Fruit fly (Drosophila melanogaster) whole organism, embryonic: ENCODE measurements around the gene CCHa2.

Experiments used
- B-H1 ChIP-seq: fragments of 200-800 bp; sonication (Bioruptor generic); IDR thresholded peaks from 3 replicates; pipeline ENCODE4 v1.3.6; 2022; ENCODE audit warnings: missing biosample characterization, missing genetic modification characterization
- BEAF-32 ChIP-seq: fragments of 200-800 bp; sonication (Bioruptor generic); optimal IDR thresholded peaks from 3 replicates; lab custom pipeline; 2017; ENCODE audit warnings: missing biosample characterization, missing genetic modification characterization, mild to moderate bottlenecking, moderate library complexity, missing genetic modification reagents
- CG10209 ChIP-seq: fragments of 200-800 bp; sonication (Bioruptor generic); optimal IDR thresholded peaks from 3 replicates; lab custom pipeline; 2017; ENCODE audit warnings: missing biosample characterization, mild to moderate bottlenecking, missing genetic modification characterization, missing genetic modification reagents
- CG10366 ChIP-seq: fragments of 200-800 bp; sonication (Bioruptor generic); IDR thresholded peaks from 2 replicates; pipeline ENCODE4 v1.3.6; 2022; ENCODE audit warnings: missing biosample characterization, missing genetic modification characterization
- CG10959 ChIP-seq: fragments of 200-800 bp; sonication (Bioruptor generic); IDR thresholded peaks from 2 replicates; pipeline ENCODE4 v1.3.6; 2022; ENCODE audit warnings: missing biosample characterization, missing genetic modification characterization
- CG11504 ChIP-seq: fragments of 200-800 bp; sonication (Bioruptor generic); optimal IDR thresholded peaks from 3 replicates; lab custom pipeline; 2019; ENCODE audit warnings: missing biosample characterization, mild to moderate bottlenecking, missing genetic modification characterization, moderate library complexity
- CG12219 ChIP-seq: fragments of 200-800 bp; sonication (Bioruptor generic); optimal IDR thresholded peaks from 3 replicates; lab custom pipeline; 2018; ENCODE audit warnings: missing biosample characterization, mild to moderate bottlenecking, missing genetic modification characterization
- CG12236 ChIP-seq: fragments of 200-800 bp; sonication (Bioruptor generic); optimal IDR thresholded peaks from 2 replicates; lab custom pipeline; 2016; ENCODE audit warnings: missing biosample characterization, missing genetic modification characterization
- CG13624 ChIP-seq: fragments of 200-800 bp; sonication (Bioruptor generic); optimal IDR thresholded peaks from 2 replicates; lab custom pipeline; 2016; ENCODE audit warnings: missing biosample characterization, missing genetic modification characterization
- CG13894 ChIP-seq: fragments of 200-800 bp; sonication (Bioruptor generic); optimal IDR thresholded peaks from 3 replicates; lab custom pipeline; 2018; ENCODE audit warnings: missing biosample characterization, mild to moderate bottlenecking, missing genetic modification characterization, moderate library complexity
- CG14667 ChIP-seq: fragments of 200-800 bp; sonication (Bioruptor generic); IDR thresholded peaks from 2 replicates; pipeline ENCODE4 v1.3.6; 2022; ENCODE audit warnings: missing biosample characterization, missing genetic modification characterization
- CG1792 ChIP-seq: fragments of 200-800 bp; sonication (Bioruptor generic); optimal IDR thresholded peaks from 2 replicates; lab custom pipeline; 2016; ENCODE audit warnings: missing biosample characterization, missing genetic modification characterization
- CG3281 ChIP-seq: fragments of 200-800 bp; sonication (Bioruptor generic); optimal IDR thresholded peaks from 3 replicates; lab custom pipeline; 2017; ENCODE audit warnings: missing biosample characterization, mild to moderate bottlenecking, missing genetic modification characterization
- CG3407 ChIP-seq: fragments of 200-800 bp; sonication (Bioruptor generic); optimal IDR thresholded peaks from 2 replicates; lab custom pipeline; 2018; ENCODE audit warnings: missing biosample characterization, mild to moderate bottlenecking, missing genetic modification characterization
- CG43689 ChIP-seq: fragments of 200-800 bp; sonication (Bioruptor generic); IDR thresholded peaks from 2 replicates; pipeline ENCODE4 v1.3.6; 2022; ENCODE audit warnings: missing biosample characterization, missing genetic modification characterization
- CG4730 ChIP-seq: fragments of 200-800 bp; sonication (Bioruptor generic); IDR thresholded peaks from 2 replicates; pipeline ENCODE4 v1.3.6; 2022; ENCODE audit warnings: missing biosample characterization, missing genetic modification characterization
- CG4854 ChIP-seq: fragments of 200-800 bp; sonication (Bioruptor generic); optimal IDR thresholded peaks from 2 replicates; lab custom pipeline; 2016; ENCODE audit warnings: missing biosample characterization, missing genetic modification characterization, inconsistent platforms
- CG8388 ChIP-seq: fragments of 200-800 bp; sonication (Bioruptor generic); optimal IDR thresholded peaks from 2 replicates; lab custom pipeline; 2019; ENCODE audit warnings: missing biosample characterization, mild to moderate bottlenecking, missing genetic modification characterization, moderate library complexity
- CG9876 ChIP-seq: fragments of 200-800 bp; sonication (Bioruptor generic); optimal IDR thresholded peaks from 2 replicates; lab custom pipeline; 2016; ENCODE audit warnings: missing biosample characterization, missing genetic modification characterization
- CoRest ChIP-seq: fragments of 200-800 bp; sonication (Bioruptor generic); optimal IDR thresholded peaks from 3 replicates; lab custom pipeline; 2018; ENCODE audit warnings: missing biosample characterization, mild to moderate bottlenecking, missing genetic modification characterization, moderate library complexity
- Dip3 ChIP-seq: fragments of 200-800 bp; sonication (Bioruptor generic); optimal IDR thresholded peaks from 3 replicates; lab custom pipeline; 2016; ENCODE audit warnings: missing biosample characterization, missing genetic modification characterization
- Dll ChIP-seq: fragments of 200-800 bp; sonication (Bioruptor generic); IDR thresholded peaks from 4 replicates; pipeline ENCODE4 v1.3.6; 2022; ENCODE audit warnings: missing biosample characterization, missing genetic modification characterization; ENCODE audit not compliant: partially characterized antibody
- Eip74EF ChIP-seq, 2 experiments: fragments of 200-800 bp in 1 of 2; fragments of >200 bp in 1 of 2; sonication (Bioruptor generic) in 1 of 2; optimal IDR thresholded peaks; 2 replicates each; lab custom pipeline; 2017 to 2019; ENCODE audit warnings: missing biosample characterization in 2 of 2, missing genetic modification characterization in 2 of 2, mild to moderate bottlenecking in 1 of 2, moderate library complexity in 1 of 2
- Elba2 ChIP-seq: fragments of 200-800 bp; sonication (Bioruptor generic); optimal IDR thresholded peaks from 3 replicates; lab custom pipeline; 2016; ENCODE audit warnings: missing biosample characterization, missing genetic modification characterization
- GATAe ChIP-seq: fragments of 200-800 bp; sonication (Bioruptor generic); conservative IDR thresholded peaks from 2 replicates; pipeline ENCODE4 v1.3.6; 2022; ENCODE audit warnings: missing biosample characterization, missing genetic modification characterization
- Hr78 ChIP-seq, 2 experiments: fragments of 200-800 bp in 1 of 2; fragments of >200 bp in 1 of 2; sonication (Bioruptor generic) in 1 of 2; optimal IDR thresholded peaks; 2 replicates each; lab custom pipeline; 2017 to 2019; ENCODE audit warnings: missing biosample characterization in 2 of 2, missing genetic modification characterization in 2 of 2, mild to moderate bottlenecking in 1 of 2, moderate library complexity in 1 of 2
- Kr ChIP-seq: fragments of 200-800 bp; sonication (Bioruptor generic); optimal IDR thresholded peaks from 2 replicates; lab custom pipeline; 2017; ENCODE audit warnings: missing biosample characterization, mild to moderate bottlenecking, missing genetic modification characterization
- Lhr ChIP-seq: fragments of 200-800 bp; sonication (Bioruptor generic); optimal IDR thresholded peaks from 3 replicates; lab custom pipeline; 2017; ENCODE audit warnings: mild to moderate bottlenecking, missing biosample characterization, missing genetic modification reagents, missing genetic modification characterization
- Ravus ChIP-seq: fragments of 200-800 bp; sonication (Bioruptor generic); IDR thresholded peaks from 2 replicates; pipeline ENCODE4 v1.3.6; 2022; ENCODE audit warnings: missing biosample characterization, missing genetic modification characterization
- Taf1 ChIP-seq: fragments of 200-800 bp; sonication (Bioruptor generic); IDR thresholded peaks from 2 replicates; pipeline ENCODE4 v1.3.6; 2022; ENCODE audit warnings: missing biosample characterization, missing genetic modification characterization
- Vsx1 ChIP-seq: fragments of 200-800 bp; sonication (Bioruptor generic); optimal IDR thresholded peaks from 2 replicates; lab custom pipeline; 2017; ENCODE audit warnings: missing biosample characterization, mild to moderate bottlenecking, missing genetic modification characterization, missing genetic modification reagents
- ap ChIP-seq: fragments of 200-800 bp; sonication (Bioruptor generic); IDR thresholded peaks from 2 replicates; pipeline ENCODE4 v1.3.6; 2022; ENCODE audit warnings: missing biosample characterization, missing genetic modification characterization
- dm ChIP-seq: fragments of 200-800 bp; sonication (Bioruptor generic); optimal IDR thresholded peaks from 3 replicates; lab custom pipeline; 2016; ENCODE audit warnings: missing biosample characterization, missing genetic modification characterization
- esg ChIP-seq: fragments of 200-800 bp; sonication (Bioruptor generic); conservative IDR thresholded peaks from 2 replicates; pipeline ENCODE4 v1.3.6; 2022; ENCODE audit warnings: missing biosample characterization, missing genetic modification characterization
- lbe ChIP-seq: fragments of 200-800 bp; sonication (Bioruptor generic); optimal IDR thresholded peaks from 2 replicates; lab custom pipeline; 2016; ENCODE audit warnings: missing biosample characterization, mild to moderate bottlenecking, missing genetic modification characterization
- pros ChIP-seq: fragments of 200-800 bp; sonication (Bioruptor generic); optimal IDR thresholded peaks from 3 replicates; lab custom pipeline; 2019; ENCODE audit warnings: missing biosample characterization, mild to moderate bottlenecking, missing genetic modification characterization, moderate library complexity
- salm ChIP-seq: fragments of 200-800 bp; sonication (Bioruptor generic); optimal IDR thresholded peaks from 2 replicates; lab custom pipeline; 2018; ENCODE audit warnings: missing biosample characterization, mild to moderate bottlenecking, missing genetic modification characterization
- so ChIP-seq: fragments of 200-800 bp; sonication (Bioruptor generic); IDR thresholded peaks from 3 replicates; pipeline ENCODE4 v1.3.6; 2022; ENCODE audit warnings: missing biosample characterization, missing genetic modification characterization
- tll ChIP-seq, 2 experiments: fragments of 200-800 bp in 1 of 2; fragments of >200 bp in 1 of 2; sonication (Bioruptor generic) in 1 of 2; optimal IDR thresholded peaks; 2 replicates each; lab custom pipeline; 2017 to 2019; ENCODE audit warnings: missing biosample characterization in 2 of 2, missing genetic modification characterization in 2 of 2, mild to moderate bottlenecking in 1 of 2, moderate library complexity in 1 of 2
- vfl ChIP-seq: fragments of 200-800 bp; sonication (Bioruptor generic); optimal IDR thresholded peaks from 2 replicates; lab custom pipeline; 2016; ENCODE audit warnings: missing biosample characterization, missing genetic modification characterization
- zen2 ChIP-seq: fragments of 200-800 bp; sonication (Bioruptor generic); IDR thresholded peaks from 3 replicates; pipeline ENCODE4 v1.3.6; 2022; ENCODE audit warnings: missing biosample characterization, missing genetic modification characterization; ENCODE audit not compliant: partially characterized antibody

Gene CCHa2

dm6 chr3R:13403032-13403459 is 8.0 kb upstream of the CCHa2 start, which contains the start of gene Dpm3 (continued):
- TF ChIP-seq CG10366 (GFP tag; lab: Robert Waterston, UW) = no peak
- TF ChIP-seq CG3407 (GFP tag; lab: Kevin White, UChicago) = no peak
- no peak for TF ChIP-seq CG3281 (GFP tag; lab: Kevin White, UChicago)
- peak; percentile 57 for TF ChIP-seq CG9876 (GFP tag; lab: Kevin White, UChicago)
- no peak for TF ChIP-seq Hr78 (GFP tag; optimal IDR thresholded peaks at IDR 0.05; lab: Kevin White, UChicago)
- TF ChIP-seq so = 0 out of 3 replicates have a peak, but pooled peaks have one; percentile 22
- peak; percentile 100 for TF ChIP-seq Elba2 (GFP tag; lab: Kevin White, UChicago)
- TF ChIP-seq zen2 (GFP tag; lab: Robert Waterston, UW) = peak; percentile 84
- TF ChIP-seq Lhr (GFP tag; lab: Kevin White, UChicago) = peak; percentile 99
- TF ChIP-seq GATAe (GFP tag; lab: Robert Waterston, UW) = no peak
- TF ChIP-seq CG11504 (tag; lab: Kevin White, UChicago) = peak; percentile 63
- no peak for TF ChIP-seq Ravus
- peak; percentile 38 for TF ChIP-seq Dip3
- TF ChIP-seq CG43689 (GFP tag; lab: Robert Waterston, UW) = no peak
- TF ChIP-seq lbe (GFP tag; lab: Kevin White, UChicago) = no peak
- TF ChIP-seq pros (GFP tag; lab: Kevin White, UChicago) = no peak
- TF ChIP-seq CG1792 = no peak
- TF ChIP-seq Eip74EF (GFP tag; optimal IDR thresholded peaks at IDR 0.05; lab: Kevin White, UChicago) = no peak
- TF ChIP-seq ap (GFP tag; lab: Robert Waterston, UW) = no peak
- TF ChIP-seq CG4730 (GFP tag; lab: Robert Waterston, UW) = no peak
- no peak for TF ChIP-seq CG12219 (GFP tag; lab: Kevin White, UChicago)
- no peak for TF ChIP-seq salm
- no peak for TF ChIP-seq CG10209 (GFP tag; lab: Kevin White, UChicago)
- no peak for TF ChIP-seq Taf1 (GFP tag; lab: Robert Waterston, UW)
- TF ChIP-seq CG13624 (GFP tag; lab: Kevin White, UChicago) = peak; percentile 18
- TF ChIP-seq CG4854 (GFP tag; lab: Kevin White, UChicago) = no peak
- TF ChIP-seq CG10959 (GFP tag; lab: Robert Waterston, UW) = no peak
- TF ChIP-seq Dll = peak; percentile 97
- peak; percentile 93 for TF ChIP-seq BEAF-32
- TF ChIP-seq dm (GFP tag; lab: Kevin White, UChicago) = no peak
- peak; percentile 21 for TF ChIP-seq CG12236 (GFP tag; lab: Kevin White, UChicago)
- no peak for TF ChIP-seq B-H1 (GFP tag; lab: Robert Waterston, UW)
- TF ChIP-seq CG13894 (tag; lab: Kevin White, UChicago) = no peak
- peak; percentile 99 for TF ChIP-seq Vsx1 (GFP tag; lab: Kevin White, UChicago)
- TF ChIP-seq CG8388 (GFP tag; lab: Kevin White, UChicago) = no peak
- no peak for TF ChIP-seq vfl (GFP tag; lab: Kevin White, UChicago)
- TF ChIP-seq CG14667 (GFP tag; lab: Robert Waterston, UW) = no peak
- no peak for TF ChIP-seq esg
- no peak for TF ChIP-seq tll (GFP tag; optimal IDR thresholded peaks at IDR 0.05; lab: Kevin White, UChicago)
- TF ChIP-seq Kr (GFP tag; lab: Kevin White, UChicago) = no peak
- TF ChIP-seq CoRest (tag; lab: Kevin White, UChicago) = peak; percentile 76
